Worm (Caenorhabditis elegans) whole organism, L1 larva: ENCODE measurements around the gene gfi-3.

Experiments
- C34B4.2 ChIP-seq: sonication (generic microtip); optimal IDR thresholded peaks from 2 replicates; lab custom pipeline; 2017; ENCODE audit warnings: mild to moderate bottlenecking, missing genetic modification characterization, missing compliant biosample characterization
- Y116A8C.19 ChIP-seq: sonication (generic microtip); optimal IDR thresholded peaks from 2 replicates; lab custom pipeline; 2016; ENCODE audit warnings: missing compliant biosample characterization, missing genetic modification characterization, borderline replicate concordance
- aha-1 ChIP-seq: fragments of 150-350 bp; optimal IDR thresholded peaks from 2 replicates; lab custom pipeline; 2014; ENCODE audit warnings: missing biosample characterization, missing genetic modification characterization
- alr-1 ChIP-seq: fragments of 200-800 bp; sonication (Bioruptor generic); optimal IDR thresholded peaks from 2 replicates; lab custom pipeline; 2018; ENCODE audit warnings: borderline replicate concordance, mild to moderate bottlenecking, missing genetic modification characterization, missing compliant biosample characterization
- aly-2 ChIP-seq: fragments of 150-350 bp; optimal IDR thresholded peaks from 2 replicates; lab custom pipeline; 2014; ENCODE audit warnings: missing biosample characterization, missing genetic modification characterization
- blmp-1 ChIP-seq: fragments of 150-350 bp; optimal IDR thresholded peaks from 2 replicates; lab custom pipeline; 2014; ENCODE audit warnings: missing biosample characterization, missing genetic modification characterization
- ceh-63 ChIP-seq: fragments of 200-800 bp; sonication (Bioruptor generic); optimal IDR thresholded peaks from 2 replicates; lab custom pipeline; 2018; ENCODE audit warnings: mild to moderate bottlenecking, missing genetic modification characterization, missing compliant biosample characterization
- ceh-88 ChIP-seq: fragments of 200-800 bp; sonication (Bioruptor generic); IDR thresholded peaks from 2 replicates; pipeline ENCODE4 v1.3.6; 2022; ENCODE audit warnings: missing genetic modification characterization, missing compliant biosample characterization
- dsc-1 ChIP-seq: sonication (generic microtip); optimal IDR thresholded peaks from 2 replicates; lab custom pipeline; 2016; ENCODE audit warnings: mild to moderate bottlenecking, missing genetic modification characterization, missing compliant biosample characterization
- efl-1 ChIP-seq, 4 experiments: fragments of 150-350 bp; optimal IDR thresholded peaks in 3 of 4; peaks in 1 of 4; 1 replicate in 1 of 4; 2 replicates in 3 of 4; lab custom pipeline; 2014; ENCODE audit warnings: missing biosample characterization in 2 of 4, missing genetic modification characterization in 2 of 4, missing genetic modification reagents in 2 of 4
- efl-3 ChIP-seq: fragments of 200-800 bp; sonication (Bioruptor generic); optimal IDR thresholded peaks from 2 replicates; lab custom pipeline; 2018; ENCODE audit warnings: mild to moderate bottlenecking, missing genetic modification characterization, missing compliant biosample characterization
- egl-13 ChIP-seq: sonication (generic microtip); optimal IDR thresholded peaks from 2 replicates; lab custom pipeline; 2016; ENCODE audit warnings: missing genotype, missing genetic modification reagents, missing genetic modification characterization, missing compliant biosample characterization
- egl-27 ChIP-seq, 2 experiments: fragments of 150-350 bp in 1 of 2; sonication (generic microtip); optimal IDR thresholded peaks; 3 replicates each; lab custom pipeline; 2017 to 2018; ENCODE audit warnings: missing biosample characterization in 2 of 2, missing genetic modification characterization in 2 of 2, missing genetic modification reagents in 2 of 2
- elt-2 ChIP-seq: sonication (generic microtip); optimal IDR thresholded peaks from 2 replicates; lab custom pipeline; 2016; ENCODE audit warnings: missing genetic modification characterization, mild to moderate bottlenecking, inconsistent platforms, missing compliant biosample characterization, missing genetic modification reagents
- ets-5 ChIP-seq: fragments of 200-800 bp; sonication (Bioruptor generic); IDR thresholded peaks from 2 replicates; pipeline ENCODE4 v1.3.6; 2022; ENCODE audit warnings: missing genetic modification characterization, missing compliant biosample characterization
- fkh-10 ChIP-seq: sonication (generic microtip); optimal IDR thresholded peaks from 2 replicates; lab custom pipeline; 2017; ENCODE audit warnings: missing biosample characterization, missing genetic modification reagents, missing genetic modification characterization
- fkh-8 ChIP-seq: sonication (generic microtip); optimal IDR thresholded peaks from 2 replicates; lab custom pipeline; 2016; ENCODE audit warnings: mild to moderate bottlenecking, missing genetic modification characterization, missing compliant biosample characterization
- fos-1 ChIP-seq: fragments of 150-350 bp; optimal IDR thresholded peaks from 2 replicates; lab custom pipeline; 2014; ENCODE audit warnings: missing biosample characterization, missing genetic modification characterization
- hlh-17 ChIP-seq: fragments of 200-800 bp; sonication (Bioruptor generic); optimal IDR thresholded peaks from 2 replicates; lab custom pipeline; 2018; ENCODE audit warnings: missing genetic modification characterization, mild to moderate bottlenecking, missing compliant biosample characterization, moderate library complexity, borderline replicate concordance
- hlh-4 ChIP-seq: sonication (generic microtip); optimal IDR thresholded peaks from 2 replicates; lab custom pipeline; 2016; ENCODE audit warnings: mild to moderate bottlenecking, missing genetic modification characterization, missing compliant biosample characterization
- hpl-2 ChIP-seq: fragments of 150-350 bp; optimal IDR thresholded peaks from 2 replicates; lab custom pipeline; 2014; ENCODE audit warnings: missing biosample characterization, missing genetic modification reagents, missing genetic modification characterization
- isw-1 ChIP-seq: fragments of 200-800 bp; sonication (Bioruptor generic); IDR thresholded peaks from 2 replicates; pipeline ENCODE4 v1.3.6; 2022; ENCODE audit warnings: missing genetic modification characterization, missing compliant biosample characterization
- jun-1 ChIP-seq: fragments of 150-350 bp; optimal IDR thresholded peaks from 2 replicates; lab custom pipeline; 2014; ENCODE audit warnings: missing biosample characterization, missing genetic modification reagents, missing genetic modification characterization
- lin-14 ChIP-seq: fragments of 200-800 bp; sonication (Bioruptor generic); optimal IDR thresholded peaks from 2 replicates; lab custom pipeline; 2018; ENCODE audit warnings: mild to moderate bottlenecking, missing genetic modification characterization, moderate library complexity, missing compliant biosample characterization
- lin-15B ChIP-seq: fragments of 150-350 bp; sonication (generic microtip); optimal IDR thresholded peaks from 3 replicates; lab custom pipeline; 2014; ENCODE audit warnings: missing biosample characterization, missing genetic modification characterization
- lin-35 ChIP-seq, 2 experiments: fragments of 150-350 bp; optimal IDR thresholded peaks; 2 replicates each; lab custom pipeline; 2014; ENCODE audit warnings: missing biosample characterization in 2 of 2, missing genetic modification characterization in 2 of 2, missing genetic modification reagents in 2 of 2
- lin-39 ChIP-seq: fragments of 150-350 bp; optimal IDR thresholded peaks from 2 replicates; lab custom pipeline; 2014; ENCODE audit warnings: missing biosample characterization, missing genetic modification reagents, missing genetic modification characterization
- mef-2 ChIP-seq: fragments of 150-350 bp; optimal IDR thresholded peaks from 2 replicates; lab custom pipeline; 2014; ENCODE audit warnings: missing biosample characterization, missing genetic modification characterization
- mep-1 ChIP-seq: fragments of 150-350 bp; optimal IDR thresholded peaks from 2 replicates; lab custom pipeline; 2014; ENCODE audit warnings: missing biosample characterization, missing genetic modification characterization
- nhr-11 ChIP-seq: fragments of 150-350 bp; optimal IDR thresholded peaks from 2 replicates; lab custom pipeline; 2014; ENCODE audit warnings: missing biosample characterization, missing genetic modification characterization
- nhr-12 ChIP-seq: sonication (generic microtip); optimal IDR thresholded peaks from 2 replicates; lab custom pipeline; 2017; ENCODE audit warnings: missing biosample characterization, missing genetic modification characterization
- nhr-19 ChIP-seq: fragments of 200-800 bp; sonication (Bioruptor generic); conservative IDR thresholded peaks from 2 replicates; pipeline ENCODE4 v1.3.6; 2022; ENCODE audit warnings: missing genetic modification characterization, missing compliant biosample characterization
- nhr-20 ChIP-seq: sonication (generic microtip); optimal IDR thresholded peaks from 2 replicates; lab custom pipeline; 2016; ENCODE audit warnings: mild to moderate bottlenecking, missing genetic modification characterization, missing compliant biosample characterization
- nhr-237 ChIP-seq: fragments of 150-350 bp; optimal IDR thresholded peaks from 2 replicates; lab custom pipeline; 2014; ENCODE audit warnings: missing biosample characterization, missing genetic modification characterization
- nhr-28 ChIP-seq: fragments of 150-350 bp; optimal IDR thresholded peaks from 2 replicates; lab custom pipeline; 2014; ENCODE audit warnings: missing biosample characterization, missing genetic modification characterization
- nhr-47 ChIP-seq: sonication (generic microtip); optimal IDR thresholded peaks from 2 replicates; lab custom pipeline; 2016; ENCODE audit warnings: mild to moderate bottlenecking, missing genetic modification characterization, moderate library complexity, missing compliant biosample characterization
- nhr-77 ChIP-seq: fragments of 150-350 bp; optimal IDR thresholded peaks from 2 replicates; lab custom pipeline; 2014; ENCODE audit warnings: missing biosample characterization, missing genetic modification characterization
- nhr-84 ChIP-seq: sonication (generic microtip); optimal IDR thresholded peaks from 2 replicates; lab custom pipeline; 2017; ENCODE audit warnings: missing biosample characterization, missing genetic modification characterization
- pag-3 ChIP-seq: sonication (generic microtip); optimal IDR thresholded peaks from 2 replicates; lab custom pipeline; 2017; ENCODE audit warnings: missing genetic modification characterization, mild to moderate bottlenecking, missing compliant biosample characterization, antibody characterized with exemption, borderline replicate concordance; ENCODE audit not compliant: insufficient read depth
- pax-3 ChIP-seq: fragments of 200-800 bp; sonication (Bioruptor generic); optimal IDR thresholded peaks from 2 replicates; lab custom pipeline; 2018; ENCODE audit warnings: mild to moderate bottlenecking, missing genetic modification characterization, moderate library complexity, missing compliant biosample characterization
- pqm-1 ChIP-seq: sonication (generic microtip); optimal IDR thresholded peaks from 3 replicates; lab custom pipeline; 2017; ENCODE audit warnings: missing biosample characterization, missing genetic modification characterization
- rnt-1 ChIP-seq: sonication (generic microtip); optimal IDR thresholded peaks from 2 replicates; lab custom pipeline; 2016; ENCODE audit warnings: mild to moderate bottlenecking, missing genetic modification characterization, moderate library complexity, missing compliant biosample characterization
- skn-1 ChIP-seq: fragments of 150-350 bp; optimal IDR thresholded peaks from 2 replicates; lab custom pipeline; 2014; ENCODE audit warnings: missing biosample characterization, missing genetic modification characterization
- snpc-4 ChIP-seq: fragments of 150-350 bp; optimal IDR thresholded peaks from 2 replicates; lab custom pipeline; 2014; ENCODE audit warnings: missing biosample characterization, missing genetic modification characterization
- tlp-1 ChIP-seq: fragments of 150-350 bp; optimal IDR thresholded peaks from 2 replicates; lab custom pipeline; 2014; ENCODE audit warnings: missing biosample characterization, missing genetic modification characterization
- unc-130 ChIP-seq: fragments of 150-350 bp; optimal IDR thresholded peaks from 2 replicates; lab custom pipeline; 2017; ENCODE audit warnings: missing biosample characterization, missing genetic modification characterization, inconsistent platforms
- unc-30 ChIP-seq: sonication (generic microtip); optimal IDR thresholded peaks from 2 replicates; lab custom pipeline; 2017; ENCODE audit warnings: missing biosample characterization, missing genetic modification characterization
- unc-98 ChIP-seq: fragments of 200-800 bp; sonication (Bioruptor generic); IDR thresholded peaks from 2 replicates; pipeline ENCODE4 v1.3.6; 2022; ENCODE audit warnings: missing genetic modification characterization, missing compliant biosample characterization
- vab-15 ChIP-seq: sonication (generic microtip); optimal IDR thresholded peaks from 2 replicates; lab custom pipeline; 2017; ENCODE audit warnings: missing genotype, mild to moderate bottlenecking, missing genetic modification characterization, missing compliant biosample characterization
- zag-1 ChIP-seq: fragments of 150-350 bp; optimal IDR thresholded peaks from 2 replicates; lab custom pipeline; 2014; ENCODE audit warnings: missing biosample characterization, missing genetic modification characterization

gfi-3 gene

DNA sequence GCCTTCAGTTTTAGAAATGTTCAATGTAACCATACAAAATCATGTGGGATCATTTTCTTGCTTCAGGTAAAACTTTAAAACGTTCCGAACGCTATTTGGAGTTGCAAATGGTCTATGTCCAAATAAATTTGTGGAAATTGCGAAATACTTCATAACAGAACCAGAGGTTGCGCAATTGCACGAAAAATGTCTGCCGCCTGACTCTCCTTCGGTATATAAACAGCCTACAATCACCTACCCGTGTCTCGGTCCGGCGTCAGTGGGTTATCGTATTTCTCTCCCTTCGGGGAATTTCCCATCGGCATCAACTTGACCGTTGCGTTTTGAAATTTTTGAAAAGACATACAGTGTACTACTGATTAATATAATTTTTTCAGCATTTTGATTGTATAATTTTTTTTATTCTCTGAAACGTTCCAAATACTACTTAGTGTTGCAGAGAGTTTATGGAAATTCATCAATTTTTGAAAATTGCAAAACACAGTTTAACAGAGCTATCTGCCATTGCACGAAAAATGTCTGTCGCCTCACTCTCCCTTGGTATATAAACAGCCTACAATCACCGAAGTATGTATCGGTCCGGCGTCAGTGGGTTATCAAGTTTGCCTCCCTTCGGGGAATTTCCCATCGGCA lies 3.6 kb upstream of the gfi-3 start (continued):
- TF ChIP-seq nhr-12 (tag; lab: Kevin White, UChicago), result no peak
- TF ChIP-seq nhr-20, result peak; percentile 71
- TF ChIP-seq mep-1 (tag; lab: Kevin White, UChicago), result no peak
- no peak for TF ChIP-seq hlh-4 (tag; lab: Kevin White, UChicago)
- peak; percentile 51 for TF ChIP-seq jun-1 (tag; lab: Kevin White, UChicago)
- no peak for TF ChIP-seq blmp-1 (tag; lab: Kevin White, UChicago)
- no peak for TF ChIP-seq lin-14 (GFP tag; lab: Kevin White, UChicago)
- peak; percentile 24 for TF ChIP-seq rnt-1
- TF ChIP-seq aly-2, result no peak
- no peak for TF ChIP-seq pqm-1 (tag; lab: Kevin White, UChicago)
- TF ChIP-seq zag-1, result no peak
- TF ChIP-seq hpl-2 (GFP tag; lab: Kevin White, UChicago), result no peak
- TF ChIP-seq nhr-77, result peak; percentile 30
- no peak for TF ChIP-seq unc-98
- no peak for TF ChIP-seq ceh-63 (GFP tag; lab: Kevin White, UChicago)
- TF ChIP-seq hlh-17 (GFP tag; lab: Kevin White, UChicago), result no peak
- no peak for TF ChIP-seq aha-1
- no peak for TF ChIP-seq tlp-1 (tag; lab: Kevin White, UChicago)
- peak; percentile 56 for TF ChIP-seq elt-2 (tag; lab: Kevin White, UChicago)
- TF ChIP-seq alr-1, result no peak
- no peak for TF ChIP-seq fkh-10 (GFP tag; lab: Kevin White, UChicago)
- no peak for TF ChIP-seq nhr-11 (tag; lab: Kevin White, UChicago)
- no peak for TF ChIP-seq C34B4.2 (tag; lab: Kevin White, UChicago)
- TF ChIP-seq mef-2 (tag; lab: Kevin White, UChicago), result no peak
- TF ChIP-seq unc-30 (tag; lab: Kevin White, UChicago), result no peak
- no peak for TF ChIP-seq Y116A8C.19 (tag; lab: Kevin White, UChicago)
- TF ChIP-seq dsc-1, result no peak
- no peak for TF ChIP-seq egl-13 (tag; lab: Kevin White, UChicago)
- no peak for TF ChIP-seq pax-3
- no peak for TF ChIP-seq lin-15B
- no peak for TF ChIP-seq pag-3
- TF ChIP-seq lin-35 (GFP tag; optimal IDR thresholded peaks at IDR 0.05; lab: Kevin White, UChicago), result peak in 1 of 2 experiments; percentile 66
- peak; percentile 44; the same call in 1 of the 2 replicates for TF ChIP-seq isw-1 (GFP tag; lab: Robert Waterston, UW)
- no peak for TF ChIP-seq lin-39 (tag; lab: Kevin White, UChicago)
- no peak for TF ChIP-seq efl-3
- no peak for TF ChIP-seq nhr-84
- TF ChIP-seq ets-5 (GFP tag; lab: Robert Waterston, UW), result no peak
- TF ChIP-seq fkh-8, result no peak

DNA sequence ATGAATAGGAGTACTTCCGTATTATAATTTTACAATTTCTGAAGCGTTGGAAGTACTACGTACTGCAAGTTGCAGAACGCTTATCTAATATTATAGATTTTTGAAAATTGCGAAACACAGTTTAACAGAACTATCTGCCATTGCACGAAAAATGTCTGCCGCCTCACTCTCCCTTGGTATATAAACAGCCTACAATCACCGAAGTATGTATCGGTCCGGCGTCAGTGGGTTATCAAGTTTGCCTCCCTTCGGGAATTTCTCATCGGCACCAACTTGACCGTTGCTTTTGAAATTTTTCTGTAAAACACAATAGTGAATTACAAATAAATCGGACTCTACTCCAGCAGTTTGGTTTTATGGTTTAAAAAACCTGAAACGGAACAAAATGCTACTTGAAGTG lies 3.0 kb upstream of the gfi-3 start:
- TF ChIP-seq elt-2 (tag; lab: Kevin White, UChicago), result peak; percentile 35
- no peak for TF ChIP-seq nhr-84
- TF ChIP-seq ceh-88 (GFP tag; lab: Robert Waterston, UW), result no peak
- TF ChIP-seq nhr-237 (tag; lab: Kevin White, UChicago), result no peak
- TF ChIP-seq egl-27 (tag; optimal IDR thresholded peaks at IDR 0.05; lab: Kevin White, UChicago), result no peak
- TF ChIP-seq blmp-1 (tag; lab: Kevin White, UChicago), result no peak
- no peak for TF ChIP-seq efl-1 (optimal IDR thresholded peaks at IDR 0.05; lab: Kevin White, UChicago)
- no peak for TF ChIP-seq efl-1 (GFP tag; optimal IDR thresholded peaks at IDR 0.05 in 1 of 2; lab: Kevin White, UChicago)
- TF ChIP-seq snpc-4 (tag; lab: Kevin White, UChicago), result peak; percentile 95
- TF ChIP-seq fos-1 (tag; lab: Kevin White, UChicago), result no peak
- peak; percentile 2 for TF ChIP-seq skn-1 (tag; lab: Kevin White, UChicago)
- peak; percentile 0 for TF ChIP-seq nhr-20
- TF ChIP-seq vab-15 (tag; lab: Kevin White, UChicago), result no peak
- no peak for TF ChIP-seq nhr-28 (tag; lab: Kevin White, UChicago)
- TF ChIP-seq lin-15B, result no peak
- TF ChIP-seq unc-130 (tag; lab: Kevin White, UChicago), result no peak
- no peak for TF ChIP-seq aly-2
- 0 out of 2 replicates have a peak, but pooled peaks have one; percentile 7 for TF ChIP-seq nhr-19 (GFP tag; lab: Robert Waterston, UW)
- TF ChIP-seq nhr-47, result peak; percentile 18
